Fruit fly (Drosophila melanogaster): ENCODE results near the gene CG33252.

The CG33252 gene

DNA sequence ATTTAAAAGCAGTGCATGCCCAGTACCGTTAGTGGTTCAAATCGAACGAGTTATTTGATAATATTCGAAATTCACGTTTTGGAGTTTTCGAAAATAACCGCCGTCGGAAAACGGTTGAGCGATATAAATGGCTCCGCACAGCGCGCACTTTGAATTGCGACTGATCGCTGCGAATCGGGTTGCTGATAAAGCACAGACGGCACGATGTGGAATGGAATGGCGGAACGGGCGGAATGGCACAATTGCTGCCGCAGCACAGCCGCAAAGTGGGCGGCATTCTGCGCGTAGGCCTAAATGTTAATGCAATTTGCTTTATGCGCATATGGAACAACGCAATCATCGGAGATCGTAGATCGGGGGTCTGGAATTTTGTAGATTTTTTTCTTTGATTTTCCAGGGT, 22.3 kb downstream of the CG33252 start (continued):
- TF ChIP-seq sc (optimal IDR thresholded peaks at IDR 0.05) (no peak), sc (GFP tag; optimal IDR thresholded peaks at IDR 0.05) (no peak), HLH4C (GFP tag; IDR thresholded peaks at IDR 0.05; ENCODE audit: partially characterized antibody) (no peak), pfk (GFP tag; optimal IDR thresholded peaks at IDR 0.05) (peak; percentile 92), CG13624 (GFP tag; optimal IDR thresholded peaks at IDR 0.05) (no peak)

DNA sequence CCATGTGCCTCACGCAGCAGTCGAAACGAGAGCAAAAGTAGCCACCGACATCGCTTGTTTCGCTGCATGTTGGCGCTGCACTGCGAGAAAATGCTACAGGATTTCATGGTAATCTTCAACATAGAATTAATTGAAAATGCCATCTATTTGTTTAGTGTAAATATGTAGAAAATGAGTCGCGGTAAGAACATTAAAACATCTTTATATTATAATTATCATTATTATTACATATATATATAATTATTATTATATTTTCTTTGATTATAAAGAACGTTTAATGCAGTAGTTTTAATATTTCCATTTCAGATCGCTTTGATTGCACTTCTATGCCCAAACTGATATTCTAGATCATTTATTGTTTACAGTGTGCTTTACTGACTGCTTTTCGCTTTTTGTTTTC, 23.9 kb downstream of the CG33252 start:
- TF ChIP-seq nmo (GFP tag; optimal IDR thresholded peaks at IDR 0.05) (peak; percentile 39), CG8089 (GFP tag; optimal IDR thresholded peaks at IDR 0.05) (no peak), lola (GFP tag; optimal IDR thresholded peaks at IDR 0.05) (peak in 1 of 3 experiments; percentile 6), eyg (GFP tag; optimal IDR thresholded peaks at IDR 0.05) (no peak), CG8765 (GFP tag; IDR thresholded peaks at IDR 0.05) (no peak), Elba2 (GFP tag; optimal IDR thresholded peaks at IDR 0.05) (no peak), rib (GFP tag; IDR thresholded peaks at IDR 0.05) (no peak), B-H1 (GFP tag; IDR thresholded peaks at IDR 0.05) (no peak), CG6272 (GFP tag; IDR thresholded peaks at IDR 0.05) (no peak), Med (GFP tag) (peak; percentile 5), CG2120 (GFP tag; optimal IDR thresholded peaks at IDR 0.05) (no peak), tup (GFP tag; optimal IDR thresholded peaks at IDR 0.05) (no peak), Sry-β (GFP tag; optimal IDR thresholded peaks at IDR 0.05) (no peak), Lim3 (GFP tag; IDR thresholded peaks at IDR 0.05) (no peak), zen2 (GFP tag; IDR thresholded peaks at IDR 0.05; ENCODE audit: partially characterized antibody) (no peak), Drgx (GFP tag; IDR thresholded peaks at IDR 0.05) (peak; percentile 53; the same call in 1 of the 2 replicates), HLH54F (GFP tag; optimal IDR thresholded peaks at IDR 0.05) (no peak), CG7839 (tag; optimal IDR thresholded peaks at IDR 0.05) (peak; percentile 19), aop (GFP tag; IDR thresholded peaks at IDR 0.05) (no peak), Stat92E (GFP tag; optimal IDR thresholded peaks at IDR 0.05) (no peak), phol (tag; optimal IDR thresholded peaks at IDR 0.05) (peak; percentile 16), gfzf (GFP tag; optimal IDR thresholded peaks at IDR 0.05) (no peak), dati (GFP tag; IDR thresholded peaks at IDR 0.05) (no peak), CoRest (tag; optimal IDR thresholded peaks at IDR 0.05) (peak; percentile 12), NC2β (GFP tag; optimal IDR thresholded peaks at IDR 0.05) (no peak), gce (GFP tag; IDR thresholded peaks at IDR 0.05) (no peak), CG15601 (tag; optimal IDR thresholded peaks at IDR 0.05) (peak; percentile 12), run (tag; optimal IDR thresholded peaks at IDR 0.05) (no peak), eve (GFP tag; optimal IDR thresholded peaks at IDR 0.05) (no peak), hkb (optimal IDR thresholded peaks at IDR 0.05) (no peak), hkb (GFP tag; IDR thresholded peaks at IDR 0.05) (no peak), Ada2b (GFP tag; IDR thresholded peaks at IDR 0.05) (no peak), hb (GFP tag; IDR thresholded peaks at IDR 0.05; ENCODE audit: partially characterized antibody) (no peak), cas (GFP tag; IDR thresholded peaks at IDR 0.05) (no peak), so (GFP tag; IDR thresholded peaks at IDR 0.05) (no peak), CG12104 (GFP tag; optimal IDR thresholded peaks at IDR 0.05) (no peak), Blimp-1 (GFP tag; optimal IDR thresholded peaks at IDR 0.05) (peak; percentile 36), Ptx1 (GFP tag; IDR thresholded peaks at IDR 0.05) (0 out of 2 replicates have a peak, but pooled peaks have one; percentile 21), bsh (GFP tag; optimal IDR thresholded peaks at IDR 0.05) (peak in 1 of 2 experiments; percentile 46), jing (GFP tag; optimal IDR thresholded peaks at IDR 0.05) (no peak), CG10959 (GFP tag; IDR thresholded peaks at IDR 0.05) (no peak), CG8478 (optimal IDR thresholded peaks at IDR 0.05) (no peak), maf-S (GFP tag; optimal IDR thresholded peaks at IDR 0.05) (no peak), Myb (GFP tag; optimal IDR thresholded peaks at IDR 0.05) (no peak), CG2678 (tag; optimal IDR thresholded peaks at IDR 0.05) (peak; percentile 14), H15 (GFP tag; IDR thresholded peaks at IDR 0.05) (no peak)

Measured in whole organism, embryonic.